Worm (Caenorhabditis elegans): ENCODE data around the gene daf-3.
A peak's percentile ranks its signal among the peaks of the same experiment; 100 is the strongest.

The daf-3 gene

ce11 chrX:772184-772583, 53.1 kb downstream of the daf-3 start, which contains the start of gene T04G9.4:
Gene T04G9.4, plus strand, starts transcription at chrX:772476.
- TF ChIP-seq egl-43 (GFP tag; IDR thresholded peaks at IDR 0.05) (no peak), daf-16 (GFP tag; optimal IDR thresholded peaks at IDR 0.05) (no peak), daf-16 (tag; optimal IDR thresholded peaks at IDR 0.05) (no peak), ces-1 (GFP tag; optimal IDR thresholded peaks at IDR 0.05) (no peak), hif-1 (tag; optimal IDR thresholded peaks at IDR 0.05) (no peak), T20F7.1 (GFP tag; optimal IDR thresholded peaks at IDR 0.05) (no peak), nhr-77 (tag; optimal IDR thresholded peaks at IDR 0.05) (no peak), nhr-6 (tag; optimal IDR thresholded peaks at IDR 0.05) (no peak), set-16 (GFP tag; IDR thresholded peaks at IDR 0.05) (no peak), ceh-20 (GFP tag; IDR thresholded peaks at IDR 0.05) (no peak), fkh-10 (GFP tag; optimal IDR thresholded peaks at IDR 0.05) (no peak), skn-1 (tag; optimal IDR thresholded peaks at IDR 0.05) (no peak)

- TF ChIP-seq egl-27 (tag; optimal IDR thresholded peaks at IDR 0.05) (no peak), daf-19 (GFP tag; conservative IDR thresholded peaks at IDR 0.05) (no peak), dmd-6 (GFP tag; IDR thresholded peaks at IDR 0.05) (no peak), F49E8.2 (tag; optimal IDR thresholded peaks at IDR 0.05; ENCODE audit: borderline replicate concordance) (no peak), F26F4.8 (GFP tag; conservative IDR thresholded peaks at IDR 0.05) (no peak), skn-1 (tag; optimal IDR thresholded peaks at IDR 0.05) (no peak), daf-8 (GFP tag; IDR thresholded peaks at IDR 0.05) (no peak), ZK546.5 (tag; optimal IDR thresholded peaks at IDR 0.05) (no peak), zip-11 (GFP tag; IDR thresholded peaks at IDR 0.05) (no peak), nhr-77 (tag; optimal IDR thresholded peaks at IDR 0.05) (no peak), zfp-3 (GFP tag; conservative IDR thresholded peaks at IDR 0.05) (no peak), dmd-9 (GFP tag; IDR thresholded peaks at IDR 0.05) (no peak), nhr-25 (tag; optimal IDR thresholded peaks at IDR 0.05; ENCODE audit: borderline replicate concordance, insufficient read depth) (no peak), ceh-32 (tag; optimal IDR thresholded peaks at IDR 0.05; ENCODE audit: poor library complexity) (no peak)
Measured at ce11 chrX:770537-770936, 54.7 kb downstream of the daf-3 start, which contains the start of gene T04G9.7. Gene T04G9.7, plus strand, starts transcription at chrX:770837.

- peak in 1 of 2 experiments; percentile 47 for TF ChIP-seq unc-62 (GFP tag; optimal IDR thresholded peaks at IDR 0.05 in 1 of 2)
- TF ChIP-seq unc-62 (tag; optimal IDR thresholded peaks at IDR 0.05) = no peak
- TF ChIP-seq lin-39 (tag; optimal IDR thresholded peaks at IDR 0.05) = no peak
- TF ChIP-seq rbr-2 (tag; optimal IDR thresholded peaks at IDR 0.05) = no peak
- no peak for TF ChIP-seq D1046.2 (GFP tag; IDR thresholded peaks at IDR 0.05)
- TF ChIP-seq unc-39 (tag; optimal IDR thresholded peaks at IDR 0.05) = no peak
- peak; percentile 95 for TF ChIP-seq aha-1 (tag)
Measured at ce11 chrX:769550-769949, 55.7 kb downstream of the daf-3 start.

- TF ChIP-seq gei-8 (GFP tag; optimal IDR thresholded peaks at IDR 0.05) (no peak), Y105C5A.15 (GFP tag; IDR thresholded peaks at IDR 0.05) (no peak), nhr-48 (tag; optimal IDR thresholded peaks at IDR 0.05) (peak; percentile 78), F44E2.7 (GFP tag; IDR thresholded peaks at IDR 0.05) (no peak), ceh-28 (tag; optimal IDR thresholded peaks at IDR 0.05) (peak; percentile 18), egl-27 (tag; optimal IDR thresholded peaks at IDR 0.05) (no peak), mes-2 (tag; optimal IDR thresholded peaks at IDR 0.05; ENCODE audit: poor library complexity, severe bottlenecking) (peak; percentile 94), nhr-102 (tag; optimal IDR thresholded peaks at IDR 0.05) (peak; percentile 94), T20F7.1 (GFP tag; optimal IDR thresholded peaks at IDR 0.05) (peak; percentile 90), hif-1 (tag; optimal IDR thresholded peaks at IDR 0.05) (peak; percentile 69 to 93), ZK546.5 (tag; optimal IDR thresholded peaks at IDR 0.05) (peak in 1 of 2 experiments; percentile 82), lir-3 (tag; optimal IDR thresholded peaks at IDR 0.05) (peak; percentile 50), hlh-11 (tag; optimal IDR thresholded peaks at IDR 0.05) (peak; percentile 98), ceh-44 (GFP tag; IDR thresholded peaks at IDR 0.05) (no peak), fos-1 (tag; optimal IDR thresholded peaks at IDR 0.05) (no peak), unc-39 (tag; optimal IDR thresholded peaks at IDR 0.05) (no peak), egl-43 (GFP tag; IDR thresholded peaks at IDR 0.05) (peak; percentile 91), nhr-77 (tag; optimal IDR thresholded peaks at IDR 0.05) (peak; percentile 80), spr-1 (tag; optimal IDR thresholded peaks at IDR 0.05) (peak; percentile 92), R02D3.7 (tag; optimal IDR thresholded peaks at IDR 0.05) (no peak), nhr-111 (GFP tag; optimal IDR thresholded peaks at IDR 0.05) (no peak), T26A8.4 (GFP tag; IDR thresholded peaks at IDR 0.05) (peak; percentile 89), attf-4 (tag; optimal IDR thresholded peaks at IDR 0.05) (no peak)
Measured at ce11 chrX:768061-768646, 57.1 kb downstream of the daf-3 start, which contains the start of the genes trap-2 and ile-2. Gene trap-2, minus strand, starts transcription at chrX:768069. Gene ile-2, plus strand, starts transcription at chrX:768596.

Data from whole organism, L4 larva.